Fruit fly (Drosophila melanogaster) whole organism, embryonic: ENCODE measurements around the gene CG31294.

Source experiments
- Atf3 ChIP-seq: fragments of 200-800 bp; sonication (Bioruptor generic); optimal IDR thresholded peaks from 3 replicates; lab custom pipeline; 2016; ENCODE audit warnings: missing biosample characterization, missing genetic modification characterization
- B-H2 ChIP-seq: fragments of 200-800 bp; sonication (Bioruptor generic); optimal IDR thresholded peaks from 2 replicates; lab custom pipeline; 2018; ENCODE audit warnings: missing biosample characterization, mild to moderate bottlenecking, missing genetic modification characterization
- CG10321 ChIP-seq: fragments of 200-800 bp; sonication (Bioruptor generic); IDR thresholded peaks from 2 replicates; pipeline ENCODE4 v1.3.6; 2022; ENCODE audit warnings: missing biosample characterization, missing genetic modification characterization
- CG10543 ChIP-seq: fragments of 200-800 bp; sonication (Bioruptor generic); optimal IDR thresholded peaks from 3 replicates; lab custom pipeline; 2017; ENCODE audit warnings: missing biosample characterization, mild to moderate bottlenecking, missing genetic modification characterization, moderate library complexity
- CG10565 ChIP-seq: fragments of 200-800 bp; sonication (Bioruptor generic); optimal IDR thresholded peaks from 3 replicates; lab custom pipeline; 2016; ENCODE audit warnings: missing biosample characterization, mild to moderate bottlenecking, missing genetic modification characterization
- CG10654 ChIP-seq: fragments of 200-800 bp; sonication (Bioruptor generic); optimal IDR thresholded peaks from 2 replicates; lab custom pipeline; 2016; ENCODE audit warnings: missing biosample characterization, missing genetic modification characterization
- CG12299 ChIP-seq: fragments of 200-800 bp; sonication (Bioruptor generic); optimal IDR thresholded peaks from 2 replicates; lab custom pipeline; 2018; ENCODE audit warnings: missing biosample characterization, mild to moderate bottlenecking, missing genetic modification characterization
- CG13123 ChIP-seq: fragments of 200-800 bp; sonication (Bioruptor generic); optimal IDR thresholded peaks from 2 replicates; lab custom pipeline; 2016; ENCODE audit warnings: missing biosample characterization, missing genetic modification characterization
- CG13775 ChIP-seq: fragments of 200-800 bp; sonication (Bioruptor generic); optimal IDR thresholded peaks from 3 replicates; lab custom pipeline; 2017; ENCODE audit warnings: missing biosample characterization, mild to moderate bottlenecking, missing genetic modification characterization
- CG15011 ChIP-seq: fragments of 200-800 bp; sonication (Bioruptor generic); optimal IDR thresholded peaks from 3 replicates; lab custom pipeline; 2018; ENCODE audit warnings: missing biosample characterization, mild to moderate bottlenecking, missing genetic modification characterization
- CG15514 ChIP-seq: fragments of 200-800 bp; sonication (Bioruptor generic); optimal IDR thresholded peaks from 3 replicates; lab custom pipeline; 2017; ENCODE audit warnings: missing biosample characterization, missing genetic modification characterization, mild to moderate bottlenecking, moderate library complexity, missing genetic modification reagents
- CG17568 ChIP-seq: fragments of 200-800 bp; sonication (Bioruptor generic); optimal IDR thresholded peaks from 2 replicates; lab custom pipeline; 2018; ENCODE audit warnings: missing biosample characterization, mild to moderate bottlenecking, missing genetic modification characterization, moderate library complexity
- CG18599 ChIP-seq: fragments of 200-800 bp; sonication (Bioruptor generic); optimal IDR thresholded peaks from 3 replicates; lab custom pipeline; 2017; ENCODE audit warnings: missing biosample characterization, missing genetic modification characterization, mild to moderate bottlenecking, moderate library complexity, missing genetic modification reagents
- CG2678 ChIP-seq: fragments of 200-800 bp; sonication (Bioruptor generic); optimal IDR thresholded peaks from 3 replicates; lab custom pipeline; 2019; ENCODE audit warnings: missing biosample characterization, mild to moderate bottlenecking, missing genetic modification characterization, moderate library complexity
- CG31365 ChIP-seq: fragments of 200-800 bp; sonication (Bioruptor generic); optimal IDR thresholded peaks from 2 replicates; lab custom pipeline; 2018; ENCODE audit warnings: missing biosample characterization, mild to moderate bottlenecking, missing genetic modification characterization
- CG3163 ChIP-seq: fragments of 200-800 bp; sonication (Bioruptor generic); optimal IDR thresholded peaks from 3 replicates; lab custom pipeline; 2016; ENCODE audit warnings: missing biosample characterization, missing genetic modification characterization
- CG3407 ChIP-seq: fragments of 200-800 bp; sonication (Bioruptor generic); optimal IDR thresholded peaks from 2 replicates; lab custom pipeline; 2018; ENCODE audit warnings: missing biosample characterization, mild to moderate bottlenecking, missing genetic modification characterization
- CG34376 ChIP-seq: fragments of 200-800 bp; sonication (Bioruptor generic); optimal IDR thresholded peaks from 2 replicates; lab custom pipeline; 2018; ENCODE audit warnings: missing biosample characterization, mild to moderate bottlenecking, missing genetic modification characterization
- CG8944 ChIP-seq: fragments of 200-800 bp; sonication (Bioruptor generic); optimal IDR thresholded peaks from 3 replicates; lab custom pipeline; 2016; ENCODE audit warnings: missing biosample characterization, missing genetic modification characterization
- CG9876 ChIP-seq: fragments of 200-800 bp; sonication (Bioruptor generic); optimal IDR thresholded peaks from 2 replicates; lab custom pipeline; 2016; ENCODE audit warnings: missing biosample characterization, missing genetic modification characterization
- Camta ChIP-seq: fragments of 200-800 bp; sonication (Bioruptor generic); optimal IDR thresholded peaks from 2 replicates; lab custom pipeline; 2016; ENCODE audit warnings: missing biosample characterization, missing genetic modification characterization
- CkIIα-i1 ChIP-seq: fragments of 200-800 bp; sonication (Bioruptor generic); IDR thresholded peaks from 2 replicates; pipeline ENCODE4 v1.3.6; 2022; ENCODE audit warnings: missing biosample characterization, missing genetic modification characterization
- D19B ChIP-seq: fragments of 200-800 bp; sonication (Bioruptor generic); optimal IDR thresholded peaks from 2 replicates; lab custom pipeline; 2017; ENCODE audit warnings: missing biosample characterization, mild to moderate bottlenecking, missing genetic modification characterization
- E2f2 ChIP-seq: fragments of 200-800 bp; sonication (Bioruptor generic); IDR thresholded peaks from 2 replicates; pipeline ENCODE4 v1.3.6; 2022; ENCODE audit warnings: missing biosample characterization, missing genetic modification characterization
- Ets65A ChIP-seq: fragments of 200-800 bp; sonication (Bioruptor generic); peaks from one replicate; lab custom pipeline; 2016; ENCODE audit warnings: missing biosample characterization, missing genetic modification characterization
- Fer2 ChIP-seq: fragments of 200-800 bp; sonication (Bioruptor generic); optimal IDR thresholded peaks from 2 replicates; lab custom pipeline; 2018; ENCODE audit warnings: missing biosample characterization, mild to moderate bottlenecking, missing genetic modification characterization, moderate library complexity
- Fer3 ChIP-seq: fragments of 200-800 bp; sonication (Bioruptor generic); optimal IDR thresholded peaks from 2 replicates; lab custom pipeline; 2018; ENCODE audit warnings: missing biosample characterization, mild to moderate bottlenecking, missing genetic modification characterization, moderate library complexity
- HLH54F ChIP-seq: fragments of 200-800 bp; sonication (Bioruptor generic); optimal IDR thresholded peaks from 3 replicates; lab custom pipeline; 2016; ENCODE audit warnings: missing biosample characterization, missing genetic modification characterization
- Hr51 ChIP-seq, 2 experiments: fragments of 200-800 bp; sonication (Bioruptor generic); optimal IDR thresholded peaks; 2 replicates in 1 of 2; 3 replicates in 1 of 2; lab custom pipeline; 2016 to 2018; ENCODE audit warnings: missing biosample characterization in 2 of 2, missing genetic modification characterization in 2 of 2, mild to moderate bottlenecking in 1 of 2, moderate library complexity in 1 of 2
- Kr ChIP-seq: fragments of 200-800 bp; sonication (Bioruptor generic); optimal IDR thresholded peaks from 2 replicates; lab custom pipeline; 2017; ENCODE audit warnings: missing biosample characterization, mild to moderate bottlenecking, missing genetic modification characterization
- Lim3 ChIP-seq: fragments of 200-800 bp; sonication (Bioruptor generic); IDR thresholded peaks from 2 replicates; pipeline ENCODE4 v1.3.6; 2022; ENCODE audit warnings: missing biosample characterization, missing genetic modification characterization
- NK7.1 ChIP-seq: fragments of 200-800 bp; sonication (Bioruptor generic); optimal IDR thresholded peaks from 3 replicates; lab custom pipeline; 2016; ENCODE audit warnings: missing biosample characterization, missing genetic modification characterization
- Sry-β ChIP-seq: fragments of 200-800 bp; sonication (Bioruptor generic); optimal IDR thresholded peaks from 2 replicates; lab custom pipeline; 2018; ENCODE audit warnings: missing biosample characterization, mild to moderate bottlenecking, missing genetic modification characterization, moderate library complexity
- Xbp1 ChIP-seq: fragments of 200-800 bp; sonication (Bioruptor generic); optimal IDR thresholded peaks from 3 replicates; lab custom pipeline; 2016; ENCODE audit warnings: missing biosample characterization, mild to moderate bottlenecking, missing genetic modification characterization
- cad ChIP-seq: fragments of >200 bp; optimal IDR thresholded peaks from 2 replicates; lab custom pipeline; 2017; ENCODE audit warnings: missing biosample characterization, missing genetic modification characterization
- cwo ChIP-seq: fragments of 200-800 bp; sonication (Bioruptor generic); optimal IDR thresholded peaks from 3 replicates; lab custom pipeline; 2017; ENCODE audit warnings: missing biosample characterization, missing genetic modification characterization, mild to moderate bottlenecking, moderate library complexity, missing genetic modification reagents
- da ChIP-seq: fragments of 200-800 bp; sonication (Bioruptor generic); optimal IDR thresholded peaks from 2 replicates; lab custom pipeline; 2016; ENCODE audit warnings: missing biosample characterization, missing genetic modification characterization
- fd3F ChIP-seq: fragments of 200-800 bp; sonication (Bioruptor generic); optimal IDR thresholded peaks from 2 replicates; lab custom pipeline; 2018; ENCODE audit warnings: missing biosample characterization, mild to moderate bottlenecking, missing genetic modification characterization, moderate library complexity
- mirr ChIP-seq: fragments of 200-800 bp; sonication (Bioruptor generic); optimal IDR thresholded peaks from 3 replicates; lab custom pipeline; 2018; ENCODE audit warnings: missing biosample characterization, mild to moderate bottlenecking, missing genetic modification characterization
- pb ChIP-seq: fragments of 200-800 bp; sonication (Bioruptor generic); optimal IDR thresholded peaks from 3 replicates; lab custom pipeline; 2016; ENCODE audit warnings: missing biosample characterization, missing genetic modification characterization
- rib ChIP-seq: fragments of 200-800 bp; sonication (Bioruptor generic); IDR thresholded peaks from 2 replicates; pipeline ENCODE4 v1.3.6; 2022; ENCODE audit warnings: missing biosample characterization, missing genetic modification characterization
- run ChIP-seq: fragments of 200-800 bp; sonication (Bioruptor generic); optimal IDR thresholded peaks from 3 replicates; lab custom pipeline; 2018; ENCODE audit warnings: missing biosample characterization, mild to moderate bottlenecking, missing genetic modification characterization
- sd ChIP-seq: fragments of 200-800 bp; sonication (Bioruptor generic); optimal IDR thresholded peaks from 3 replicates; lab custom pipeline; 2018; ENCODE audit warnings: missing biosample characterization, mild to moderate bottlenecking, missing genetic modification characterization, moderate library complexity
- sima ChIP-seq: fragments of 200-800 bp; sonication (Bioruptor generic); optimal IDR thresholded peaks from 2 replicates; lab custom pipeline; 2016; ENCODE audit warnings: missing biosample characterization, missing genetic modification characterization
- sqz ChIP-seq: fragments of 200-800 bp; sonication (Bioruptor generic); optimal IDR thresholded peaks from 3 replicates; lab custom pipeline; 2018; ENCODE audit warnings: missing biosample characterization, mild to moderate bottlenecking, missing genetic modification characterization
- sug ChIP-seq: fragments of 200-800 bp; optimal IDR thresholded peaks from 2 replicates; lab custom pipeline; 2019; ENCODE audit warnings: missing biosample characterization, mild to moderate bottlenecking, missing genetic modification characterization, moderate library complexity
- tap ChIP-seq: fragments of 200-800 bp; optimal IDR thresholded peaks from 3 replicates; lab custom pipeline; 2019; ENCODE audit warnings: missing biosample characterization, mild to moderate bottlenecking, missing genetic modification characterization, moderate library complexity
- trem ChIP-seq: fragments of 200-800 bp; optimal IDR thresholded peaks from 3 replicates; lab custom pipeline; 2019; ENCODE audit warnings: missing biosample characterization, mild to moderate bottlenecking, missing genetic modification characterization, moderate library complexity
- vnd ChIP-seq: fragments of 200-800 bp; sonication (Bioruptor generic); IDR thresholded peaks from 3 replicates; pipeline ENCODE4 v1.3.6; 2022; ENCODE audit warnings: missing biosample characterization, missing genetic modification characterization; ENCODE audit not compliant: partially characterized antibody
- wek ChIP-seq: fragments of 200-800 bp; sonication (Bioruptor generic); optimal IDR thresholded peaks from 3 replicates; lab custom pipeline; 2018; ENCODE audit warnings: missing biosample characterization, mild to moderate bottlenecking, missing genetic modification characterization, moderate library complexity

CG31294 gene

dm6 chr3R:15696461-15697044, 19.8 kb downstream of the CG31294 start (continued):
- peak; percentile 8 for TF ChIP-seq sqz (GFP tag; lab: Kevin White, UChicago)
- TF ChIP-seq CG34376 (GFP tag; lab: Kevin White, UChicago) = peak; percentile 88
- TF ChIP-seq CkIIα-i1 (GFP tag; lab: Robert Waterston, UW) = no peak
- no peak for TF ChIP-seq run
- TF ChIP-seq da (GFP tag; lab: Kevin White, UChicago) = no peak
- no peak for TF ChIP-seq cad (GFP tag; lab: Kevin White, UChicago)
- TF ChIP-seq CG31365 (tag; lab: Kevin White, UChicago) = no peak
- no peak for TF ChIP-seq Xbp1 (GFP tag; lab: Kevin White, UChicago)
- peak; percentile 52; the same call in 1 of the 2 replicates for TF ChIP-seq Lim3 (GFP tag; lab: Robert Waterston, UW)
- no peak for TF ChIP-seq NK7.1 (GFP tag; lab: Kevin White, UChicago)
- no peak for TF ChIP-seq D19B
- TF ChIP-seq CG17568 (GFP tag; lab: Kevin White, UChicago) = no peak
- no peak for TF ChIP-seq wek (GFP tag; lab: Kevin White, UChicago)
- TF ChIP-seq CG3407 (GFP tag; lab: Kevin White, UChicago) = no peak
- peak; percentile 75 for TF ChIP-seq sug (tag; lab: Kevin White, UChicago)
- no peak for TF ChIP-seq Sry-β (GFP tag; lab: Kevin White, UChicago)
- no peak for TF ChIP-seq trem (tag; lab: Kevin White, UChicago)
- no peak for TF ChIP-seq HLH54F
- no peak for TF ChIP-seq sima (GFP tag; lab: Kevin White, UChicago)
- TF ChIP-seq sd (tag; lab: Kevin White, UChicago) = peak; percentile 78
- TF ChIP-seq CG10543 (GFP tag; lab: Kevin White, UChicago) = peak; percentile 36
- TF ChIP-seq Hr51 (GFP tag; optimal IDR thresholded peaks at IDR 0.05; lab: Kevin White, UChicago) = no peak
- TF ChIP-seq E2f2 (GFP tag; lab: Robert Waterston, UW) = no peak
- TF ChIP-seq Camta (GFP tag; lab: Kevin White, UChicago) = no peak
- no peak for TF ChIP-seq CG8944 (GFP tag; lab: Kevin White, UChicago)
- peak; percentile 96 for TF ChIP-seq mirr (GFP tag; lab: Kevin White, UChicago)
- no peak for TF ChIP-seq vnd (GFP tag; lab: Robert Waterston, UW)
- no peak for TF ChIP-seq CG15011
- TF ChIP-seq CG2678 (tag; lab: Kevin White, UChicago) = peak; percentile 28
- TF ChIP-seq fd3F (GFP tag; lab: Kevin White, UChicago) = no peak
- no peak for TF ChIP-seq CG3163 (GFP tag; lab: Kevin White, UChicago)
- TF ChIP-seq Atf3 (GFP tag; lab: Kevin White, UChicago) = no peak
- TF ChIP-seq pb (GFP tag; lab: Kevin White, UChicago) = no peak
- no peak for TF ChIP-seq CG9876
- no peak for TF ChIP-seq B-H2 (GFP tag; lab: Kevin White, UChicago)
- TF ChIP-seq CG15514 (GFP tag; lab: Kevin White, UChicago) = peak; percentile 1
- TF ChIP-seq Fer3 (tag; lab: Kevin White, UChicago) = no peak
- TF ChIP-seq tap (tag; lab: Kevin White, UChicago) = no peak
- TF ChIP-seq CG10565 (GFP tag; lab: Kevin White, UChicago) = no peak
- TF ChIP-seq CG13123 (GFP tag; lab: Kevin White, UChicago) = no peak
- TF ChIP-seq CG10654 (GFP tag; lab: Kevin White, UChicago) = no peak
- TF ChIP-seq CG13775 (GFP tag; lab: Kevin White, UChicago) = no peak
- TF ChIP-seq cwo = peak; percentile 33
- TF ChIP-seq CG12299 = no peak
- TF ChIP-seq Fer2 = no peak
- TF ChIP-seq CG10321 (GFP tag; lab: Robert Waterston, UW) = no peak
- no peak for TF ChIP-seq Ets65A
- TF ChIP-seq CG18599 (GFP tag; lab: Kevin White, UChicago) = peak; percentile 38
- TF ChIP-seq rib = peak; percentile 66; the same call in 1 of the 2 replicates
- no peak for TF ChIP-seq Kr (GFP tag; lab: Kevin White, UChicago)
